Worm (Caenorhabditis elegans): Measurements from ENCODE around the gene F18E3.12.

Gene F18E3.12

ce11 chrV:7417018-7417716 is 2.4 kb downstream of the F18E3.12 start, which contains the start of gene srw-67:
Gene srw-67, plus strand, starts transcription at chrV:7417660.
- TF ChIP-seq drap-1 (GFP tag; optimal IDR thresholded peaks at IDR 0.05) = no peak
- TF ChIP-seq pha-4 (tag; optimal IDR thresholded peaks at IDR 0.05) = no peak
- TF ChIP-seq nhr-2 (tag; optimal IDR thresholded peaks at IDR 0.05) = no peak
- TF ChIP-seq unc-39 (tag; optimal IDR thresholded peaks at IDR 0.05) = no peak
- no peak for TF ChIP-seq ztf-11 (tag; optimal IDR thresholded peaks at IDR 0.05)

- TF ChIP-seq ceh-83 (GFP tag; optimal IDR thresholded peaks at IDR 0.05) = no peak
- no peak for TF ChIP-seq ces-1 (GFP tag; optimal IDR thresholded peaks at IDR 0.05)
- no peak for TF ChIP-seq nhr-76 (tag; optimal IDR thresholded peaks at IDR 0.05)
- no peak for TF ChIP-seq ceh-39 (tag; optimal IDR thresholded peaks at IDR 0.05)
- TF ChIP-seq elt-3 (tag; optimal IDR thresholded peaks at IDR 0.05) = no peak
- TF ChIP-seq cnd-1 (tag; optimal IDR thresholded peaks at IDR 0.05) = no peak
- no peak for TF ChIP-seq nhr-12 (tag; optimal IDR thresholded peaks at IDR 0.05)
- no peak for TF ChIP-seq ztf-11 (tag; optimal IDR thresholded peaks at IDR 0.05)
- no peak for TF ChIP-seq unc-120 (tag; optimal IDR thresholded peaks at IDR 0.05; ENCODE audit: poor library complexity, severe bottlenecking)
- TF ChIP-seq nhr-2 (tag; optimal IDR thresholded peaks at IDR 0.05) = no peak
- no peak for TF ChIP-seq mab-5 (tag; optimal IDR thresholded peaks at IDR 0.05)
- no peak for TF ChIP-seq blmp-1 (tag; optimal IDR thresholded peaks at IDR 0.05)
Measured at ce11 chrV:7420162-7420561, 5.4 kb downstream of the F18E3.12 start, which contains the start of gene srxa-4. Gene srxa-4, plus strand, starts transcription at chrV:7420462.

- TF ChIP-seq ceh-83 (GFP tag; optimal IDR thresholded peaks at IDR 0.05) (no peak), tbx-8 (GFP tag; optimal IDR thresholded peaks at IDR 0.05) (no peak), ces-1 (GFP tag; optimal IDR thresholded peaks at IDR 0.05) (no peak), mep-1 (tag; optimal IDR thresholded peaks at IDR 0.05) (no peak), nhr-28 (tag; optimal IDR thresholded peaks at IDR 0.05) (no peak), ceh-43 (GFP tag; optimal IDR thresholded peaks at IDR 0.05) (no peak), unc-62 (GFP tag; optimal IDR thresholded peaks at IDR 0.05) (no peak), cnd-1 (tag; optimal IDR thresholded peaks at IDR 0.05) (no peak), snpc-4 (tag; optimal IDR thresholded peaks at IDR 0.05) (no peak), lin-32 (GFP tag; optimal IDR thresholded peaks at IDR 0.05) (no peak)
Measured at ce11 chrV:7424336-7424735, 9.6 kb downstream of the F18E3.12 start, which contains the start of gene F18E3.10. Gene F18E3.10, minus strand, starts transcription at chrV:7424436.

- no peak for TF ChIP-seq ceh-83 (GFP tag; optimal IDR thresholded peaks at IDR 0.05)
- no peak for TF ChIP-seq pha-4 (tag; optimal IDR thresholded peaks at IDR 0.05)
- TF ChIP-seq cnd-1 (tag; optimal IDR thresholded peaks at IDR 0.05) = no peak
- TF ChIP-seq mep-1 (tag; optimal IDR thresholded peaks at IDR 0.05) = no peak
- no peak for TF ChIP-seq unc-62 (GFP tag; optimal IDR thresholded peaks at IDR 0.05)
- TF ChIP-seq mab-5 (tag; optimal IDR thresholded peaks at IDR 0.05) = no peak
- TF ChIP-seq unc-120 (tag; optimal IDR thresholded peaks at IDR 0.05; ENCODE audit: poor library complexity, severe bottlenecking) = no peak
- no peak for TF ChIP-seq bed-3 (GFP tag; optimal IDR thresholded peaks at IDR 0.05)
- no peak for TF ChIP-seq ceh-43 (GFP tag; optimal IDR thresholded peaks at IDR 0.05)
- no peak for TF ChIP-seq sptf-1 (tag; optimal IDR thresholded peaks at IDR 0.05)
- TF ChIP-seq nhr-28 (tag; optimal IDR thresholded peaks at IDR 0.05) = no peak
- no peak for TF ChIP-seq nhr-237 (tag; optimal IDR thresholded peaks at IDR 0.05)
- TF ChIP-seq elt-1 (tag; optimal IDR thresholded peaks at IDR 0.05; ENCODE audit: borderline replicate concordance, insufficient read depth) = no peak
- TF ChIP-seq drap-1 (GFP tag; optimal IDR thresholded peaks at IDR 0.05) = no peak
Measured at ce11 chrV:7426594-7426993, 11.8 kb downstream of the F18E3.12 start, which contains the start of gene srw-68. Gene srw-68, minus strand, starts transcription at chrV:7426694.

ce11 chrV:7428880-7429279 is 14.1 kb downstream of the F18E3.12 start, which contains the start of gene srw-69:
Gene srw-69, minus strand, starts transcription at chrV:7428980.
- TF ChIP-seq sptf-1 (tag; optimal IDR thresholded peaks at IDR 0.05) (no peak), lsy-2 (tag; optimal IDR thresholded peaks at IDR 0.05) (no peak), mab-5 (tag; optimal IDR thresholded peaks at IDR 0.05) (no peak), elt-3 (tag; optimal IDR thresholded peaks at IDR 0.05) (no peak), lin-32 (GFP tag; optimal IDR thresholded peaks at IDR 0.05) (no peak), ceh-83 (GFP tag; optimal IDR thresholded peaks at IDR 0.05) (no peak)

- TF ChIP-seq nhr-237 (tag; optimal IDR thresholded peaks at IDR 0.05) = no peak
- TF ChIP-seq ceh-43 (GFP tag; optimal IDR thresholded peaks at IDR 0.05) = no peak
- no peak for TF ChIP-seq lsy-2 (tag; optimal IDR thresholded peaks at IDR 0.05)
- TF ChIP-seq drap-1 (GFP tag; optimal IDR thresholded peaks at IDR 0.05) = no peak
- TF ChIP-seq cnd-1 (tag; optimal IDR thresholded peaks at IDR 0.05) = no peak
- no peak for TF ChIP-seq ceh-39 (tag; optimal IDR thresholded peaks at IDR 0.05)
- TF ChIP-seq nhr-2 (tag; optimal IDR thresholded peaks at IDR 0.05) = no peak
- TF ChIP-seq lin-13 (tag; optimal IDR thresholded peaks at IDR 0.05) = no peak
- no peak for TF ChIP-seq ceh-83 (GFP tag; optimal IDR thresholded peaks at IDR 0.05)
- TF ChIP-seq mab-5 (tag; optimal IDR thresholded peaks at IDR 0.05) = no peak
- no peak for TF ChIP-seq unc-120 (tag; optimal IDR thresholded peaks at IDR 0.05; ENCODE audit: poor library complexity, severe bottlenecking)
Measured at ce11 chrV:7431016-7431415, 16.2 kb downstream of the F18E3.12 start, which contains the start of gene srw-71. Gene srw-71, minus strand, starts transcription at chrV:7431116.

All from whole organism, mixed stage, embryonic.